Worm (Caenorhabditis elegans) whole organism, L1 larva: ENCODE data around the gene ceh-27.

Experiments
- ceh-82 ChIP-seq, 3 experiments: fragments of 150-350 bp in 1 of 3; sonication (generic microtip) in 2 of 3; optimal IDR thresholded peaks; 2 replicates each; lab custom pipeline; 2014 to 2017; ENCODE audit warnings: missing biosample characterization in 3 of 3, missing genetic modification characterization in 3 of 3
- elt-3 ChIP-seq, 6 experiments: fragments of 150-350 bp in 1 of 6; sonication (generic microtip); optimal IDR thresholded peaks; 2 replicates each; lab custom pipeline; 2017 to 2018; ENCODE audit warnings: missing biosample characterization in 6 of 6, missing genetic modification characterization in 6 of 6, inconsistent platforms in 1 of 6
- lin-39 ChIP-seq: fragments of 150-350 bp; optimal IDR thresholded peaks from 2 replicates; lab custom pipeline; 2014; ENCODE audit warnings: missing biosample characterization, missing genetic modification reagents, missing genetic modification characterization
- mep-1 ChIP-seq: fragments of 150-350 bp; optimal IDR thresholded peaks from 2 replicates; lab custom pipeline; 2014; ENCODE audit warnings: missing biosample characterization, missing genetic modification characterization
- nhr-11 ChIP-seq: fragments of 150-350 bp; optimal IDR thresholded peaks from 2 replicates; lab custom pipeline; 2014; ENCODE audit warnings: missing biosample characterization, missing genetic modification characterization
- nhr-77 ChIP-seq: fragments of 150-350 bp; optimal IDR thresholded peaks from 2 replicates; lab custom pipeline; 2014; ENCODE audit warnings: missing biosample characterization, missing genetic modification characterization
- unc-62 ChIP-seq: fragments of 150-350 bp; optimal IDR thresholded peaks from 2 replicates; lab custom pipeline; 2014; ENCODE audit warnings: missing biosample characterization, missing genetic modification reagents, missing genetic modification characterization

DNA sequence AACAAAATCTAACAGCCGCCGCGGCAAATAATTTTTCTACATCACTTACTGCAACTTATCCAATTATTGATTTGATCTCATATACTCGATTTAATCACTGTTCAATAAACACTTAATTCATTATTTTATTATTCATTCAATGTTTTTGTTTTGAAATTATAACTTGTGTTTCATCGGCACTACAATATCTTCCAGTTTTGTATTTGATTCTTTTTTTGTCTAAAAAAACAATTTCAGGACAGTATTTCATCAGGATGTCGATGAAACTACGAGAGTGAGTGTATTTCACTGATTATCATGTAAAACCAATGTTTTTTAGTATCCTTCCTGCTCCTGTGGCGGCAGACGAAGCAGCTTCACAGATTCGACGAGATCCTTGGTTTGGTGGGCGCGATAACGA, 19.7 kb downstream of the ceh-27 start, which contains the start of gene skp-1:
- TF ChIP-seq mep-1 (no peak), nhr-77 (tag; lab: Kevin White, UChicago) (no peak), nhr-11 (no peak), elt-3 (tag; optimal IDR thresholded peaks at IDR 0.05; lab: Kevin White, UChicago) (no peak), lin-39 (tag; lab: Kevin White, UChicago) (no peak), unc-62 (GFP tag; lab: Kevin White, UChicago) (no peak), ceh-82 (tag; optimal IDR thresholded peaks at IDR 0.05; lab: Kevin White, UChicago) (no peak)
